Fruit fly (Drosophila melanogaster) whole organism, wandering third instar larva: Measurements from ENCODE around the gene Ubc4.

ENCODE experiments used
- Abd-B ChIP-seq: fragments of >200 bp; optimal IDR thresholded peaks from 2 replicates; lab custom pipeline; 2017; ENCODE audit warnings: missing biosample characterization, missing genetic modification characterization
- CG32264 ChIP-seq: fragments of 200-800 bp; sonication (Bioruptor generic); optimal IDR thresholded peaks from 2 replicates; lab custom pipeline; 2016; ENCODE audit warnings: missing biosample characterization, missing genetic modification characterization
- CG9705 ChIP-seq: fragments of 200-800 bp; sonication (Bioruptor generic); optimal IDR thresholded peaks from 2 replicates; lab custom pipeline; 2018; ENCODE audit warnings: missing biosample characterization, mild to moderate bottlenecking, missing genetic modification characterization
- CrebA ChIP-seq: fragments of 200-800 bp; sonication (Bioruptor generic); optimal IDR thresholded peaks from 2 replicates; lab custom pipeline; 2016; ENCODE audit warnings: missing biosample characterization, mild to moderate bottlenecking, missing genetic modification characterization, borderline replicate concordance
- Dfd ChIP-seq: fragments of >200 bp; optimal IDR thresholded peaks from 2 replicates; lab custom pipeline; 2017; ENCODE audit warnings: missing biosample characterization, missing genetic modification characterization
- Dif ChIP-seq: fragments of 200-275, 200-300 bp; sonication (Bioruptor generic); optimal IDR thresholded peaks from 2 replicates; lab custom pipeline; 2018; ENCODE audit warnings: missing biosample characterization, missing genetic modification characterization; ENCODE audit not compliant: partially characterized antibody
- GATAd ChIP-seq: sonication (Bioruptor generic); optimal IDR thresholded peaks from 2 replicates; lab custom pipeline; 2016; ENCODE audit warnings: missing biosample characterization, missing genetic modification characterization
- HLH106 ChIP-seq: fragments of 200-800 bp; optimal IDR thresholded peaks from 3 replicates; lab custom pipeline; 2019; ENCODE audit warnings: missing biosample characterization, mild to moderate bottlenecking, missing genetic modification characterization, moderate library complexity
- Hnf4 ChIP-seq: fragments of 200-800 bp; sonication (Bioruptor generic); optimal IDR thresholded peaks from 2 replicates; lab custom pipeline; 2016; ENCODE audit warnings: missing biosample characterization, mild to moderate bottlenecking, missing genetic modification characterization
- Hr78 ChIP-seq: fragments of >200 bp; optimal IDR thresholded peaks from 2 replicates; lab custom pipeline; 2017; ENCODE audit warnings: missing biosample characterization, missing genetic modification characterization
- Hr83 ChIP-seq: fragments of 200-300 bp; sonication (Bioruptor generic); optimal IDR thresholded peaks from 2 replicates; lab custom pipeline; 2016; ENCODE audit warnings: missing biosample characterization, mild to moderate bottlenecking, missing genetic modification characterization, moderate library complexity; ENCODE audit not compliant: poor library complexity, severe bottlenecking
- Jra ChIP-seq: sonication (Bioruptor generic); optimal IDR thresholded peaks from 2 replicates; lab custom pipeline; 2016; ENCODE audit warnings: missing biosample characterization, missing genetic modification characterization
- Mio ChIP-seq: sonication (Bioruptor generic); optimal IDR thresholded peaks from 2 replicates; lab custom pipeline; 2016; ENCODE audit warnings: missing biosample characterization, missing genetic modification characterization
- Myc ChIP-seq: fragments of >200 bp; optimal IDR thresholded peaks from 2 replicates; lab custom pipeline; 2017
- N ChIP-seq: fragments of >200 bp; optimal IDR thresholded peaks from 2 replicates; lab custom pipeline; 2018; ENCODE audit warnings: missing biosample characterization, missing external identifiers, missing genetic modification characterization
- OdsH ChIP-seq: fragments of 200-800 bp; sonication (Bioruptor generic); optimal IDR thresholded peaks from 2 replicates; lab custom pipeline; 2016; ENCODE audit warnings: missing biosample characterization, mild to moderate bottlenecking, missing genetic modification characterization
- Rel ChIP-seq, 2 experiments: fragments of 200-800 bp; sonication (Bioruptor generic) in 1 of 2; optimal IDR thresholded peaks; 2 replicates in 1 of 2; 3 replicates in 1 of 2; lab custom pipeline; 2016 to 2019; ENCODE audit warnings: mild to moderate bottlenecking in 2 of 2, missing biosample characterization in 2 of 2, missing genetic modification characterization in 2 of 2, moderate library complexity in 1 of 2
- Sp1 ChIP-seq: fragments of 200-800 bp; sonication (Bioruptor generic); optimal IDR thresholded peaks from 3 replicates; lab custom pipeline; 2019; ENCODE audit warnings: missing biosample characterization, mild to moderate bottlenecking, missing genetic modification characterization, moderate library complexity
- br ChIP-seq: fragments of 200-800 bp; sonication (Bioruptor generic); optimal IDR thresholded peaks from 2 replicates; lab custom pipeline; 2016; ENCODE audit warnings: missing biosample characterization, missing genetic modification characterization
- brk ChIP-seq: fragments of 200-800 bp; sonication (Bioruptor generic); optimal IDR thresholded peaks from 2 replicates; lab custom pipeline; 2016; ENCODE audit warnings: missing biosample characterization, mild to moderate bottlenecking, missing genetic modification characterization
- dl ChIP-seq, 2 experiments: fragments of 175-275, 200-275 bp in 1 of 2; fragments of 200-275 bp in 1 of 2; sonication (Bioruptor generic); optimal IDR thresholded peaks; lab custom pipeline; 2018; ENCODE audit warnings: mild to moderate bottlenecking in 2 of 2, missing biosample characterization in 2 of 2, missing genetic modification characterization in 2 of 2, moderate library complexity in 2 of 2; ENCODE audit not compliant: partially characterized antibody in 2 of 2, insufficient read depth in 1 of 2
- ey ChIP-seq: fragments of 200-800 bp; sonication (Bioruptor generic); optimal IDR thresholded peaks from 2 replicates; lab custom pipeline; 2016; ENCODE audit warnings: missing biosample characterization, missing genetic modification characterization
- foxo ChIP-seq, 2 experiments: fragments of 200-800 bp; sonication (Bioruptor generic); optimal IDR thresholded peaks; 2 replicates in 1 of 2; 3 replicates in 1 of 2; lab custom pipeline; 2016 to 2017; ENCODE audit warnings: missing biosample characterization in 2 of 2, missing genetic modification characterization in 2 of 2
- fru ChIP-seq: fragments of 200-800 bp; sonication (Bioruptor generic); optimal IDR thresholded peaks from 3 replicates; lab custom pipeline; 2016; ENCODE audit warnings: missing biosample characterization, mild to moderate bottlenecking, missing genetic modification characterization
- h ChIP-seq: fragments of 200-800 bp; sonication (Bioruptor generic); optimal IDR thresholded peaks from 3 replicates; lab custom pipeline; 2016; ENCODE audit warnings: missing biosample characterization, mild to moderate bottlenecking, missing genetic modification characterization
- jim ChIP-seq: fragments of 175-275, 200-325 bp; sonication (Bioruptor generic); optimal IDR thresholded peaks from 2 replicates; lab custom pipeline; 2016; ENCODE audit warnings: missing biosample characterization, mild to moderate bottlenecking, missing genetic modification characterization
- lola ChIP-seq: fragments of >200 bp; optimal IDR thresholded peaks from 2 replicates; lab custom pipeline; 2017; ENCODE audit warnings: missing biosample characterization, missing genetic modification characterization
- pan ChIP-seq: fragments of >200 bp; optimal IDR thresholded peaks from 2 replicates; lab custom pipeline; 2017
- psq ChIP-seq: fragments of 200-800 bp; sonication (Bioruptor generic); optimal IDR thresholded peaks from 3 replicates; lab custom pipeline; 2017; ENCODE audit warnings: missing biosample characterization, mild to moderate bottlenecking, missing genetic modification characterization, moderate library complexity
- rgr ChIP-seq: fragments of 200-800 bp; sonication (Bioruptor generic); optimal IDR thresholded peaks from 3 replicates; lab custom pipeline; 2016; ENCODE audit warnings: missing biosample characterization, mild to moderate bottlenecking, missing genetic modification characterization
- sage ChIP-seq: fragments of 200-800 bp; sonication (Bioruptor generic); optimal IDR thresholded peaks from 2 replicates; lab custom pipeline; 2016; ENCODE audit warnings: missing biosample characterization, mild to moderate bottlenecking, missing genetic modification characterization
- sv ChIP-seq: fragments of 200-800 bp; sonication (Bioruptor generic); optimal IDR thresholded peaks from 3 replicates; lab custom pipeline; 2016; ENCODE audit warnings: missing biosample characterization, missing genetic modification characterization
- tai ChIP-seq: sonication (Bioruptor generic); optimal IDR thresholded peaks from 2 replicates; lab custom pipeline; 2016; ENCODE audit warnings: missing biosample characterization, missing genetic modification characterization
- usp ChIP-seq: fragments of >200 bp; optimal IDR thresholded peaks from 2 replicates; lab custom pipeline; 2017; ENCODE audit warnings: missing biosample characterization, missing genetic modification characterization
- woc ChIP-seq: sonication (Bioruptor generic); optimal IDR thresholded peaks from 2 replicates; lab custom pipeline; 2016; ENCODE audit warnings: missing biosample characterization, mild to moderate bottlenecking, missing genetic modification characterization

The Ubc4 gene

DNA sequence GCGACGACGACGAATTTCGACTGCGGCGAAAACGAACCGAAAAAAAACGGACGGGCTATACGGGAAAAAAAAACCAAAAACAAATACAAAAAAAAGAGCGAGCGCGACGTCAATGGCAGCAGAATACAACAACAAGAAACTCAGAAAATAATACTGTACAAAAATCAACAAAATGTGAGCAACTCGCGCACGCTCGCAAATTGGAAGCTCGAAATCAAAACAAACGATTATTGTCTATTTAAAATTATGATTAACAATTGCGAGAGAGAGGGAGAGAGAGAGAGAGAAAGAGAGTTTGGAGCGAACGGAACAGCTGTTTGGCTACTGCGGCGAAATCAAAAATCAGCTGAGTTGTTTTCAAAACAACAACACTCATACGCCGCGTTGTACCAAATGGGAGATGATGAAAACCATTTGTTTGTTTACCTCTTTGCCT, 22.6 kb upstream of the Ubc4 start:
- TF ChIP-seq sage (GFP tag; lab: Kevin White, UChicago) (peak; percentile 82), Myc (lab: Kevin White, UChicago) (no peak), Sp1 (GFP tag; lab: Kevin White, UChicago) (peak; percentile 93), sv (GFP tag; lab: Kevin White, UChicago) (no peak), Rel (GFP tag; optimal IDR thresholded peaks at IDR 0.05; lab: Kevin White, UChicago) (peak; percentile 90), Rel (tag; optimal IDR thresholded peaks at IDR 0.05; lab: Kevin White, UChicago) (peak; percentile 74), pan (lab: Kevin White, UChicago) (no peak), fru (GFP tag; lab: Kevin White, UChicago) (peak; percentile 9), Dfd (GFP tag; lab: Kevin White, UChicago) (no peak), CrebA (GFP tag; lab: Kevin White, UChicago) (no peak), CG9705 (peak; percentile 59), foxo (GFP tag; optimal IDR thresholded peaks at IDR 0.05; lab: Kevin White, UChicago) (peak in 1 of 2 experiments; percentile 77), jim (GFP tag; lab: Kevin White, UChicago) (peak; percentile 83), CG32264 (GFP tag; lab: Kevin White, UChicago) (peak; percentile 77), brk (GFP tag; lab: Kevin White, UChicago) (no peak), OdsH (GFP tag; lab: Kevin White, UChicago) (peak; percentile 13), Hnf4 (peak; percentile 32), br (GFP tag; lab: Kevin White, UChicago) (peak; percentile 59), h (GFP tag; lab: Kevin White, UChicago) (peak; percentile 66), rgr (GFP tag; lab: Kevin White, UChicago) (peak; percentile 18), HLH106 (tag; lab: Kevin White, UChicago) (peak; percentile 25), Dif (GFP tag; lab: Kevin White, UChicago) (peak; percentile 43), Hr78 (GFP tag; lab: Kevin White, UChicago) (no peak), psq (GFP tag; lab: Kevin White, UChicago) (peak; percentile 42), usp (no peak)

DNA sequence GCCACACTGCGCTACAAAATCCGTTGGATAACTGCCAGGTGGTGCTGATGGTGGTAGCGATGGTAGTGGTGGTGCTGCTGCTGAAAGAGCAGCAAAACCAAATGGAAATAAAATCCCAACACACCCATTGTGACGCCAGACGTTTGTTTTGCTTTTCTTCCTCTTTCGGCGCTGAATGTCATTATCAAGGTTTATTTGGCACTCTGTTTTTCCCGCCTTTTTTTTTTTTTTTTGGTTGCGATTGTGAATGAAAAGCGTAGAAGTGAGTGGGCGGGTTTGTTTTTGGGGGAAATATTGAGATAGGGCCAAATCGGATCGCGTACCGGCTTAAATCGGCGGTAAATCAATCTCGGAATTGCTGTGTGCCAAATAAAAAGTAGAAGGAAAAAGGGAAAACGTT, 20.9 kb upstream of the Ubc4 start:
- no peak for TF ChIP-seq Rel (GFP tag; optimal IDR thresholded peaks at IDR 0.05; lab: Kevin White, UChicago)
- TF ChIP-seq Rel (tag; optimal IDR thresholded peaks at IDR 0.05; lab: Kevin White, UChicago): peak; percentile 60
- no peak for TF ChIP-seq CG9705

DNA sequence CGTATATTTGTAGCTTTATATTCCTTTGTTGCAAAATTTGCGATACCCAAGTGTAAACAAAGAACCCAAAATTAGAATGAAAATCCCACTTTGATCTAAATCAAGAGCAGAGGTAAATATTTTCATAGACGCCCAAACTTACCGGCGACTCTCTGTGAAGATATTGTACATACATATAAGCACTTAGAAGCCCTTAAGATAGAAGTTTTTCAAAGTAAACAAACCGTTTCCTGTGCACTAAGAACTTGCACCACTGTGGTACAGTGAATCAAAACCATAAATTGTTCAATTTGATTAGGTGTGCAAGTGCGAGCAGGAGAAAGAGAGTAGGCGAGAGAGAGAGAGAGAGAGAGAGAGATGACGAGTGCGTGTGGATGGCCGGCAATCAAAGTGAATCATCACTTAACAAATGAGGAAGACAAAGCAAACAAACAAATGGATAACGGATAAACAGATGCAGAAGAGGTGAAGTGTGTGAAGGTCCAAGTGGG, 20.1 kb upstream of the Ubc4 start:
- TF ChIP-seq h (GFP tag; lab: Kevin White, UChicago): peak; percentile 42
- TF ChIP-seq OdsH (GFP tag; lab: Kevin White, UChicago): no peak
- peak; percentile 54 for TF ChIP-seq Dif (GFP tag; lab: Kevin White, UChicago)
- no peak for TF ChIP-seq Hnf4
- no peak for TF ChIP-seq Abd-B
- peak; percentile 80 for TF ChIP-seq Jra (GFP tag; lab: Kevin White, UChicago)
- no peak for TF ChIP-seq jim (GFP tag; lab: Kevin White, UChicago)
- TF ChIP-seq br (GFP tag; lab: Kevin White, UChicago): peak; percentile 5
- TF ChIP-seq Mio (GFP tag; lab: Kevin White, UChicago): no peak
- TF ChIP-seq brk (GFP tag; lab: Kevin White, UChicago): no peak
- TF ChIP-seq woc (GFP tag; lab: Kevin White, UChicago): peak; percentile 25
- TF ChIP-seq Hr83: no peak
- no peak for TF ChIP-seq dl (GFP tag; optimal IDR thresholded peaks at IDR 0.05; lab: Kevin White, UChicago; ENCODE audit: insufficient read depth in 1 of 2, partially characterized antibody in 2 of 2)
- peak; percentile 71 for TF ChIP-seq psq (GFP tag; lab: Kevin White, UChicago)
- TF ChIP-seq Rel (GFP tag; optimal IDR thresholded peaks at IDR 0.05; lab: Kevin White, UChicago): no peak
- peak; percentile 5 for TF ChIP-seq Rel (tag; optimal IDR thresholded peaks at IDR 0.05; lab: Kevin White, UChicago)
- no peak for TF ChIP-seq lola (GFP tag; lab: Kevin White, UChicago)
- peak; percentile 17 for TF ChIP-seq rgr (GFP tag; lab: Kevin White, UChicago)
- TF ChIP-seq sage (GFP tag; lab: Kevin White, UChicago): no peak
- TF ChIP-seq Dfd (GFP tag; lab: Kevin White, UChicago): no peak
- peak in 1 of 2 experiments; percentile 29 for TF ChIP-seq foxo (GFP tag; optimal IDR thresholded peaks at IDR 0.05; lab: Kevin White, UChicago)
- peak; percentile 29 for TF ChIP-seq ey (GFP tag; lab: Kevin White, UChicago)
- no peak for TF ChIP-seq N (GFP tag; lab: Kevin White, UChicago)
- TF ChIP-seq tai (GFP tag; lab: Kevin White, UChicago): no peak
- TF ChIP-seq GATAd (GFP tag; lab: Kevin White, UChicago): no peak
